Worm (Caenorhabditis elegans) whole organism, midembryonic: Measurements from ENCODE around the gene C55A1.1.

Experiments used
- flt-1 ChIP-seq: fragments of 200-800 bp; sonication (Bioruptor generic); IDR thresholded peaks from 2 replicates; pipeline ENCODE4 v1.3.6; 2022; ENCODE audit warnings: missing genetic modification characterization, missing compliant biosample characterization
- ztf-23 ChIP-seq: fragments of 200-800 bp; sonication (Bioruptor generic); IDR thresholded peaks from 2 replicates; pipeline ENCODE4 v1.3.6; 2022; ENCODE audit warnings: missing genetic modification reagents, missing genetic modification characterization, missing compliant biosample characterization

- TF ChIP-seq flt-1 (GFP tag; lab: Robert Waterston, UW) (no peak), ztf-23 (GFP tag; lab: Robert Waterston, UW) (no peak)
Measured at ce11 chrV:15638853-15639252, 17.2 kb downstream of the C55A1.1 start, which contains the start of gene srz-44.
